Fruit fly (Drosophila melanogaster): ENCODE measurements around the gene CG33783.

CG33783 gene

DNA sequence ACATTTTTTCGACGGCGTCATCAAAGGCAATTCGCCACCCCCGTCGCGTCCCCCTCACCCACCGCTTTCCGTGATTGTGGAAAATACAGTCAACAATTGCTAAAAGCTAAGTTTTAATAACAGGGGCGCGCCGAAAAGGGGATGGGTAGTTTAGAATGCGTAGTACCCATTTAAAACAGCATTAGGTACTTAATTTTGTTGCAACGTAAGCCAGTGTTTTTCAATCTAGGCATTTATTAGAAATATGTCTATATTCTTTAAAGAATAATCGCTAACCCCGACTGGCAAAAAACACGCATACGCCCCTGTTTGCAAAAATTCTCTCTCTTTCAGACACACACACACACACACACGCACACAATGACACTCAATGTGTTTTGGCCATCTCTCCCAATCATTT lies 18.3 kb downstream of the CG33783 start (continued):
- TF ChIP-seq Pdp1 (GFP tag; optimal IDR thresholded peaks at IDR 0.05) (peak; percentile 8 to 27), her (GFP tag; optimal IDR thresholded peaks at IDR 0.05) (peak; percentile 7), Ssrp (tag; optimal IDR thresholded peaks at IDR 0.05) (no peak), cas (GFP tag; IDR thresholded peaks at IDR 0.05) (no peak), Dip3 (GFP tag; optimal IDR thresholded peaks at IDR 0.05) (peak; percentile 71), cad (GFP tag; optimal IDR thresholded peaks at IDR 0.05) (no peak), CG9876 (GFP tag; optimal IDR thresholded peaks at IDR 0.05) (peak; percentile 28), Ets65A (GFP tag) (peak; percentile 97), CG16779 (GFP tag; IDR thresholded peaks at IDR 0.05) (0 out of 2 replicates have a peak, but pooled peaks have one; percentile 67), CG18619 (GFP tag; optimal IDR thresholded peaks at IDR 0.05) (peak; percentile 56), CG7786 (GFP tag; optimal IDR thresholded peaks at IDR 0.05) (peak; percentile 71), ham (GFP tag; IDR thresholded peaks at IDR 0.05) (no peak), lmd (GFP tag; IDR thresholded peaks at IDR 0.05) (peak; percentile 65; the same call in 1 of the 2 replicates), gt (GFP tag; IDR thresholded peaks at IDR 0.05) (no peak), lola (GFP tag; optimal IDR thresholded peaks at IDR 0.05) (no peak), CG15479 (GFP tag; optimal IDR thresholded peaks at IDR 0.05) (no peak), Elba2 (GFP tag; optimal IDR thresholded peaks at IDR 0.05) (no peak), CG10209 (GFP tag; optimal IDR thresholded peaks at IDR 0.05) (peak; percentile 14), dan (GFP tag; IDR thresholded peaks at IDR 0.05) (no peak), Six4 (GFP tag; optimal IDR thresholded peaks at IDR 0.05) (no peak), CG7271 (tag; optimal IDR thresholded peaks at IDR 0.05) (no peak), H15 (GFP tag; IDR thresholded peaks at IDR 0.05) (0 out of 3 replicates have a peak, but pooled peaks have one; percentile 45), TFAM (GFP tag; optimal IDR thresholded peaks at IDR 0.05) (no peak), CG32532 (GFP tag; IDR thresholded peaks at IDR 0.05) (peak; percentile 82), hkb (optimal IDR thresholded peaks at IDR 0.05) (no peak), hkb (GFP tag; IDR thresholded peaks at IDR 0.05) (no peak), yki (optimal IDR thresholded peaks at IDR 0.05) (no peak), ranshi (GFP tag; IDR thresholded peaks at IDR 0.05) (peak; percentile 67; the same call in 1 of the 2 replicates), tio (GFP tag; optimal IDR thresholded peaks at IDR 0.05) (no peak), Hr39 (optimal IDR thresholded peaks at IDR 0.05) (no peak), Fer2 (tag; optimal IDR thresholded peaks at IDR 0.05) (no peak), Sox100B (GFP tag; optimal IDR thresholded peaks at IDR 0.05) (no peak), slp2 (GFP tag; optimal IDR thresholded peaks at IDR 0.05) (no peak), C15 (GFP tag; IDR thresholded peaks at IDR 0.05) (0 out of 3 replicates have a peak, but pooled peaks have one; percentile 61), CG32767 (GFP tag; IDR thresholded peaks at IDR 0.05) (no peak), CG8478 (optimal IDR thresholded peaks at IDR 0.05) (no peak), CG34422 (GFP tag; IDR thresholded peaks at IDR 0.05) (0 out of 3 replicates have a peak, but pooled peaks have one; percentile 39), Tbp (GFP tag; optimal IDR thresholded peaks at IDR 0.05) (no peak), Hr3 (GFP tag; optimal IDR thresholded peaks at IDR 0.05) (no peak), ab (GFP tag; optimal IDR thresholded peaks at IDR 0.05) (no peak), gcm (GFP tag; optimal IDR thresholded peaks at IDR 0.05) (no peak), CG10959 (GFP tag; IDR thresholded peaks at IDR 0.05) (no peak), CG15514 (GFP tag; optimal IDR thresholded peaks at IDR 0.05) (peak; percentile 57), Scr (GFP tag; IDR thresholded peaks at IDR 0.05; ENCODE audit: partially characterized antibody) (no peak), Jarid2 (GFP tag; optimal IDR thresholded peaks at IDR 0.05) (no peak), dmrt99B (tag; optimal IDR thresholded peaks at IDR 0.05) (peak; percentile 39), disco-r (GFP tag; optimal IDR thresholded peaks at IDR 0.05) (no peak), CG11696 (GFP tag; IDR thresholded peaks at IDR 0.05) (no peak), Hr78 (GFP tag; optimal IDR thresholded peaks at IDR 0.05) (no peak), kay (GFP tag; optimal IDR thresholded peaks at IDR 0.05) (no peak), Dref (GFP tag; IDR thresholded peaks at IDR 0.05) (no peak), CG15011 (GFP tag; optimal IDR thresholded peaks at IDR 0.05) (peak; percentile 22), CG17802 (tag; optimal IDR thresholded peaks at IDR 0.05) (no peak)
